Fruit fly (Drosophila melanogaster) whole organism, wandering third instar larva: ENCODE data around the gene CG4161.

Experiments used
- Abd-B ChIP-seq: fragments of >200 bp; optimal IDR thresholded peaks from 2 replicates; lab custom pipeline; 2017; ENCODE audit warnings: missing biosample characterization, missing genetic modification characterization
- CG32264 ChIP-seq: fragments of 200-800 bp; sonication (Bioruptor generic); optimal IDR thresholded peaks from 2 replicates; lab custom pipeline; 2016; ENCODE audit warnings: missing biosample characterization, missing genetic modification characterization
- CG9705 ChIP-seq: fragments of 200-800 bp; sonication (Bioruptor generic); optimal IDR thresholded peaks from 2 replicates; lab custom pipeline; 2018; ENCODE audit warnings: missing biosample characterization, mild to moderate bottlenecking, missing genetic modification characterization
- CrebA ChIP-seq: fragments of 200-800 bp; sonication (Bioruptor generic); optimal IDR thresholded peaks from 2 replicates; lab custom pipeline; 2016; ENCODE audit warnings: missing biosample characterization, mild to moderate bottlenecking, missing genetic modification characterization, borderline replicate concordance
- Dfd ChIP-seq: fragments of >200 bp; optimal IDR thresholded peaks from 2 replicates; lab custom pipeline; 2017; ENCODE audit warnings: missing biosample characterization, missing genetic modification characterization
- Dif ChIP-seq: fragments of 200-275, 200-300 bp; sonication (Bioruptor generic); optimal IDR thresholded peaks from 2 replicates; lab custom pipeline; 2018; ENCODE audit warnings: missing biosample characterization, missing genetic modification characterization; ENCODE audit not compliant: partially characterized antibody
- GATAd ChIP-seq: sonication (Bioruptor generic); optimal IDR thresholded peaks from 2 replicates; lab custom pipeline; 2016; ENCODE audit warnings: missing biosample characterization, missing genetic modification characterization
- HLH106 ChIP-seq: fragments of 200-800 bp; optimal IDR thresholded peaks from 3 replicates; lab custom pipeline; 2019; ENCODE audit warnings: missing biosample characterization, mild to moderate bottlenecking, missing genetic modification characterization, moderate library complexity
- Hnf4 ChIP-seq: fragments of 200-800 bp; sonication (Bioruptor generic); optimal IDR thresholded peaks from 2 replicates; lab custom pipeline; 2016; ENCODE audit warnings: missing biosample characterization, mild to moderate bottlenecking, missing genetic modification characterization
- Hr78 ChIP-seq: fragments of >200 bp; optimal IDR thresholded peaks from 2 replicates; lab custom pipeline; 2017; ENCODE audit warnings: missing biosample characterization, missing genetic modification characterization
- Hr83 ChIP-seq: fragments of 200-300 bp; sonication (Bioruptor generic); optimal IDR thresholded peaks from 2 replicates; lab custom pipeline; 2016; ENCODE audit warnings: missing biosample characterization, mild to moderate bottlenecking, missing genetic modification characterization, moderate library complexity; ENCODE audit not compliant: poor library complexity, severe bottlenecking
- Jra ChIP-seq: sonication (Bioruptor generic); optimal IDR thresholded peaks from 2 replicates; lab custom pipeline; 2016; ENCODE audit warnings: missing biosample characterization, missing genetic modification characterization
- Mio ChIP-seq: sonication (Bioruptor generic); optimal IDR thresholded peaks from 2 replicates; lab custom pipeline; 2016; ENCODE audit warnings: missing biosample characterization, missing genetic modification characterization
- N ChIP-seq: fragments of >200 bp; optimal IDR thresholded peaks from 2 replicates; lab custom pipeline; 2018; ENCODE audit warnings: missing biosample characterization, missing external identifiers, missing genetic modification characterization
- OdsH ChIP-seq: fragments of 200-800 bp; sonication (Bioruptor generic); optimal IDR thresholded peaks from 2 replicates; lab custom pipeline; 2016; ENCODE audit warnings: missing biosample characterization, mild to moderate bottlenecking, missing genetic modification characterization
- Rel ChIP-seq, 2 experiments: fragments of 200-800 bp; sonication (Bioruptor generic) in 1 of 2; optimal IDR thresholded peaks; 2 replicates in 1 of 2; 3 replicates in 1 of 2; lab custom pipeline; 2016 to 2019; ENCODE audit warnings: mild to moderate bottlenecking in 2 of 2, missing biosample characterization in 2 of 2, missing genetic modification characterization in 2 of 2, moderate library complexity in 1 of 2
- br ChIP-seq: fragments of 200-800 bp; sonication (Bioruptor generic); optimal IDR thresholded peaks from 2 replicates; lab custom pipeline; 2016; ENCODE audit warnings: missing biosample characterization, missing genetic modification characterization
- brk ChIP-seq: fragments of 200-800 bp; sonication (Bioruptor generic); optimal IDR thresholded peaks from 2 replicates; lab custom pipeline; 2016; ENCODE audit warnings: missing biosample characterization, mild to moderate bottlenecking, missing genetic modification characterization
- dl ChIP-seq, 2 experiments: fragments of 175-275, 200-275 bp in 1 of 2; fragments of 200-275 bp in 1 of 2; sonication (Bioruptor generic); optimal IDR thresholded peaks; lab custom pipeline; 2018; ENCODE audit warnings: mild to moderate bottlenecking in 2 of 2, missing biosample characterization in 2 of 2, missing genetic modification characterization in 2 of 2, moderate library complexity in 2 of 2; ENCODE audit not compliant: partially characterized antibody in 2 of 2, insufficient read depth in 1 of 2
- dmrt93B ChIP-seq: fragments of 200-800 bp; sonication (Bioruptor generic); optimal IDR thresholded peaks from 2 replicates; lab custom pipeline; 2018; ENCODE audit warnings: missing biosample characterization, mild to moderate bottlenecking, missing genetic modification characterization
- dsf ChIP-seq: sonication (Bioruptor generic); optimal IDR thresholded peaks from 2 replicates; lab custom pipeline; 2016; ENCODE audit warnings: missing biosample characterization, missing genetic modification characterization, borderline replicate concordance
- ey ChIP-seq: fragments of 200-800 bp; sonication (Bioruptor generic); optimal IDR thresholded peaks from 2 replicates; lab custom pipeline; 2016; ENCODE audit warnings: missing biosample characterization, missing genetic modification characterization
- foxo ChIP-seq, 2 experiments: fragments of 200-800 bp; sonication (Bioruptor generic); optimal IDR thresholded peaks; 2 replicates in 1 of 2; 3 replicates in 1 of 2; lab custom pipeline; 2016 to 2017; ENCODE audit warnings: missing biosample characterization in 2 of 2, missing genetic modification characterization in 2 of 2
- h ChIP-seq: fragments of 200-800 bp; sonication (Bioruptor generic); optimal IDR thresholded peaks from 3 replicates; lab custom pipeline; 2016; ENCODE audit warnings: missing biosample characterization, mild to moderate bottlenecking, missing genetic modification characterization
- lola ChIP-seq: fragments of >200 bp; optimal IDR thresholded peaks from 2 replicates; lab custom pipeline; 2017; ENCODE audit warnings: missing biosample characterization, missing genetic modification characterization
- pan ChIP-seq: fragments of >200 bp; optimal IDR thresholded peaks from 2 replicates; lab custom pipeline; 2017
- psq ChIP-seq: fragments of 200-800 bp; sonication (Bioruptor generic); optimal IDR thresholded peaks from 3 replicates; lab custom pipeline; 2017; ENCODE audit warnings: missing biosample characterization, mild to moderate bottlenecking, missing genetic modification characterization, moderate library complexity
- rgr ChIP-seq: fragments of 200-800 bp; sonication (Bioruptor generic); optimal IDR thresholded peaks from 3 replicates; lab custom pipeline; 2016; ENCODE audit warnings: missing biosample characterization, mild to moderate bottlenecking, missing genetic modification characterization
- sage ChIP-seq: fragments of 200-800 bp; sonication (Bioruptor generic); optimal IDR thresholded peaks from 2 replicates; lab custom pipeline; 2016; ENCODE audit warnings: missing biosample characterization, mild to moderate bottlenecking, missing genetic modification characterization
- usp ChIP-seq: fragments of >200 bp; optimal IDR thresholded peaks from 2 replicates; lab custom pipeline; 2017; ENCODE audit warnings: missing biosample characterization, missing genetic modification characterization

Gene CG4161

dm6 chr2L:15470514-15471134 lies 37.5 kb downstream of the CG4161 start:
- TF ChIP-seq CG32264 (GFP tag; lab: Kevin White, UChicago) (no peak), OdsH (GFP tag; lab: Kevin White, UChicago) (no peak), CG9705 (no peak), HLH106 (no peak), Abd-B (GFP tag; lab: Kevin White, UChicago) (no peak), ey (GFP tag; lab: Kevin White, UChicago) (no peak), h (GFP tag; lab: Kevin White, UChicago) (no peak)
- TF ChIP-seq, all 38 proteins: peak for 0

dm6 chr2L:15471565-15471964 lies 38.5 kb downstream of the CG4161 start:
- TF ChIP-seq CG9705 = no peak
- TF ChIP-seq N (GFP tag; lab: Kevin White, UChicago) = no peak
- TF ChIP-seq brk (GFP tag; lab: Kevin White, UChicago) = no peak
- TF ChIP-seq CG32264 (GFP tag; lab: Kevin White, UChicago) = no peak
- TF ChIP-seq Dfd (GFP tag; lab: Kevin White, UChicago) = no peak
- no peak for TF ChIP-seq Hr83 (GFP tag; lab: Kevin White, UChicago)
- no peak for TF ChIP-seq ey (GFP tag; lab: Kevin White, UChicago)
- TF ChIP-seq Mio (GFP tag; lab: Kevin White, UChicago) = no peak
- no peak for TF ChIP-seq Rel (GFP tag; optimal IDR thresholded peaks at IDR 0.05; lab: Kevin White, UChicago)
- TF ChIP-seq Rel (tag; optimal IDR thresholded peaks at IDR 0.05; lab: Kevin White, UChicago) = no peak
- TF ChIP-seq sage (GFP tag; lab: Kevin White, UChicago) = no peak
- no peak for TF ChIP-seq Hr78
- TF ChIP-seq Jra (GFP tag; lab: Kevin White, UChicago) = no peak
- no peak for TF ChIP-seq Dif (GFP tag; lab: Kevin White, UChicago)
- TF ChIP-seq pan = no peak
- TF ChIP-seq rgr (GFP tag; lab: Kevin White, UChicago) = no peak
- no peak for TF ChIP-seq Hnf4 (GFP tag; lab: Kevin White, UChicago)
- TF ChIP-seq, all 38 proteins: peak for 0

- TF ChIP-seq Hr83 (GFP tag; lab: Kevin White, UChicago) (no peak), Abd-B (GFP tag; lab: Kevin White, UChicago) (no peak), Rel (GFP tag; optimal IDR thresholded peaks at IDR 0.05; lab: Kevin White, UChicago) (no peak), Rel (tag; optimal IDR thresholded peaks at IDR 0.05; lab: Kevin White, UChicago) (no peak), dl (GFP tag; optimal IDR thresholded peaks at IDR 0.05; lab: Kevin White, UChicago; ENCODE audit: insufficient read depth in 1 of 2, partially characterized antibody in 2 of 2) (no peak)
Measured at dm6 chr2L:15474402-15474801, 41.3 kb downstream of the CG4161 start.

dm6 chr2L:15474911-15475310 lies 41.8 kb downstream of the CG4161 start:
- TF ChIP-seq Hr78 (no peak), psq (GFP tag; lab: Kevin White, UChicago) (no peak), OdsH (GFP tag; lab: Kevin White, UChicago) (no peak), Mio (GFP tag; lab: Kevin White, UChicago) (no peak), Dfd (GFP tag; lab: Kevin White, UChicago) (no peak)

dm6 chr2L:15478159-15478591 lies 45.1 kb downstream of the CG4161 start, which contains the start of gene sna:
Gene sna, minus strand, starts transcription at chr2L:15478260.
- TF ChIP-seq brk (GFP tag; lab: Kevin White, UChicago) (no peak), dsf (no peak), Rel (GFP tag; optimal IDR thresholded peaks at IDR 0.05; lab: Kevin White, UChicago) (no peak), Rel (tag; optimal IDR thresholded peaks at IDR 0.05; lab: Kevin White, UChicago) (no peak)

dm6 chr2L:15479670-15480197 lies 46.6 kb downstream of the CG4161 start:
- TF ChIP-seq GATAd (GFP tag; lab: Kevin White, UChicago) (no peak), Mio (GFP tag; lab: Kevin White, UChicago) (no peak), CG9705 (no peak), Hr78 (no peak), CrebA (no peak), brk (GFP tag; lab: Kevin White, UChicago) (no peak), foxo (GFP tag; optimal IDR thresholded peaks at IDR 0.05; lab: Kevin White, UChicago) (no peak), h (GFP tag; lab: Kevin White, UChicago) (no peak), Dfd (GFP tag; lab: Kevin White, UChicago) (no peak), psq (GFP tag; lab: Kevin White, UChicago) (no peak), CG32264 (GFP tag; lab: Kevin White, UChicago) (no peak), sage (GFP tag; lab: Kevin White, UChicago) (no peak), br (no peak), HLH106 (no peak), Hr83 (GFP tag; lab: Kevin White, UChicago) (no peak), usp (GFP tag; lab: Kevin White, UChicago) (no peak), dmrt93B (GFP tag; lab: Kevin White, UChicago) (no peak), rgr (GFP tag; lab: Kevin White, UChicago) (no peak), lola (GFP tag; lab: Kevin White, UChicago) (no peak), Rel (GFP tag; optimal IDR thresholded peaks at IDR 0.05; lab: Kevin White, UChicago) (no peak), Rel (tag; optimal IDR thresholded peaks at IDR 0.05; lab: Kevin White, UChicago) (no peak)
